Worm (Caenorhabditis elegans): Measurements from ENCODE around the gene nhr-185.

ce11 chrV:3807846-3808245, 39.3 kb downstream of the nhr-185 start:
- TF ChIP-seq chd-7 (tag; optimal IDR thresholded peaks at IDR 0.05): no peak
- no peak for TF ChIP-seq attf-3 (GFP tag; conservative IDR thresholded peaks at IDR 0.05)
- no peak for TF ChIP-seq F49E8.2 (tag; optimal IDR thresholded peaks at IDR 0.05; ENCODE audit: insufficient read depth)
- no peak for TF ChIP-seq nfyb-1 (GFP tag; IDR thresholded peaks at IDR 0.05)
- TF ChIP-seq C06A6.2 (GFP tag; conservative IDR thresholded peaks at IDR 0.05): no peak
- TF ChIP-seq tbp1 (GFP tag; optimal IDR thresholded peaks at IDR 0.05): no peak
- TF ChIP-seq egrh-3 (GFP tag; IDR thresholded peaks at IDR 0.05): no peak
- TF ChIP-seq unc-130 (GFP tag; optimal IDR thresholded peaks at IDR 0.05): no peak
